Worm (Caenorhabditis elegans): ENCODE data around the gene lin-14.

The lin-14 gene

ce11 chrX:11515381-11515780 is 50.0 kb downstream of the lin-14 start:
- TF ChIP-seq unc-62 (GFP tag; optimal IDR thresholded peaks at IDR 0.05): no peak

ce11 chrX:11517433-11517832 is 52.1 kb downstream of the lin-14 start:
- TF ChIP-seq unc-62 (GFP tag; optimal IDR thresholded peaks at IDR 0.05): no peak

- TF ChIP-seq unc-62 (GFP tag; optimal IDR thresholded peaks at IDR 0.05): no peak
Measured at ce11 chrX:11518415-11518814, 53.1 kb downstream of the lin-14 start.

ce11 chrX:11519016-11519509 is 53.7 kb downstream of the lin-14 start, which contains the start of gene hpo-34:
Gene hpo-34 (minus strand): TSS chrX:11519066.
- no peak for TF ChIP-seq unc-62 (GFP tag; optimal IDR thresholded peaks at IDR 0.05)

- TF ChIP-seq unc-62 (GFP tag; optimal IDR thresholded peaks at IDR 0.05): no peak
Measured at ce11 chrX:11522058-11522757, 56.8 kb downstream of the lin-14 start, which contains the start of gene sdc-2. Gene sdc-2 (plus strand): TSS chrX:11522707.

- TF ChIP-seq unc-62 (GFP tag; optimal IDR thresholded peaks at IDR 0.05): no peak
Measured at ce11 chrX:11523704-11524103, 58.3 kb downstream of the lin-14 start.

ce11 chrX:11533543-11534003 is 68.2 kb downstream of the lin-14 start, which contains the start of gene C35C5.8:
Gene C35C5.8 (plus strand): TSS chrX:11533593.
- TF ChIP-seq unc-62 (GFP tag; optimal IDR thresholded peaks at IDR 0.05): no peak

- no peak for TF ChIP-seq unc-62 (GFP tag; optimal IDR thresholded peaks at IDR 0.05)
Measured at ce11 chrX:11534443-11534842, 69.1 kb downstream of the lin-14 start.
